Worm (Caenorhabditis elegans): Measurements from ENCODE around the gene elc-1.

DNA sequence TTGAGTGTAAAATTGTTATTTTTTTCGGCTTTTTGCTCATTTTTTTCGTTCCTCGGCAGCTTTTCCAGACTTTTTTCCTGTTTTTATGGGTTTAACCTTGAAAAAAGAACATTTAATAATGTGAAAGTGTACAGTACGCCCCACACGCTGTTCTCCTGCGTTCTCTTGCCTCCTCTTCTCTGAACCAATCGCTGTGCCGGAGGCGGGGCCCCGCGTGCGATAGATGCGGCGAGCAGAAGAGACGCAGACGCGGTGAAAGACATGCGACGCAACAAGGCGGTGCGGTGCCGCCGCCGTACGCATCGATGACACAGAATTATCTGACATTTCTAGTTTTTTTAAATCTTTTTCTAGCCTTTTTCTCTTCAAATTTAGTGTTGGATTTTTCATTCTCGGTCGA, 19.7 kb upstream of the elc-1 start:
- TF ChIP-seq unc-62 (GFP tag; optimal IDR thresholded peaks at IDR 0.05) (no peak), elt-3 (tag; optimal IDR thresholded peaks at IDR 0.05) (no peak), elt-1 (tag; optimal IDR thresholded peaks at IDR 0.05; ENCODE audit: borderline replicate concordance, insufficient read depth) (no peak), unc-39 (tag; optimal IDR thresholded peaks at IDR 0.05) (no peak), snpc-4 (tag; optimal IDR thresholded peaks at IDR 0.05) (no peak), blmp-1 (tag; optimal IDR thresholded peaks at IDR 0.05) (no peak), nhr-28 (tag; optimal IDR thresholded peaks at IDR 0.05) (no peak), lin-13 (tag; optimal IDR thresholded peaks at IDR 0.05) (no peak)
